Worm (Caenorhabditis elegans) whole organism, late embryonic: Measurements from ENCODE around the gene W09G12.6.

Experiments used
- C08G9.2 ChIP-seq: sonication (generic microtip); optimal IDR thresholded peaks from 2 replicates; lab custom pipeline; 2016; ENCODE audit warnings: mild to moderate bottlenecking, missing genetic modification characterization, moderate library complexity, missing compliant biosample characterization
- K02D7.2 ChIP-seq: sonication (generic microtip); optimal IDR thresholded peaks from 2 replicates; lab custom pipeline; 2017; ENCODE audit warnings: mild to moderate bottlenecking, missing genetic modification characterization, missing compliant biosample characterization
- K09A11.1 ChIP-seq: sonication (generic microtip); optimal IDR thresholded peaks from 2 replicates; lab custom pipeline; 2017; ENCODE audit warnings: antibody characterized with exemption, mild to moderate bottlenecking, missing genetic modification characterization, missing compliant biosample characterization; ENCODE audit not compliant: insufficient read depth
- T23F11.4 ChIP-seq: fragments of 200-800 bp; sonication (Bioruptor generic); optimal IDR thresholded peaks from 2 replicates; lab custom pipeline; 2018; ENCODE audit warnings: mild to moderate bottlenecking, missing genetic modification characterization, missing compliant biosample characterization
- Y22D7AL.16 ChIP-seq: sonication (generic microtip); optimal IDR thresholded peaks from 2 replicates; lab custom pipeline; 2016; ENCODE audit warnings: missing genetic modification characterization, missing compliant biosample characterization
- ahr-1 ChIP-seq: sonication (generic microtip); optimal IDR thresholded peaks from 2 replicates; lab custom pipeline; 2016; ENCODE audit warnings: missing genetic modification characterization, missing compliant biosample characterization
- ceh-14 ChIP-seq: sonication (generic microtip); optimal IDR thresholded peaks from 2 replicates; lab custom pipeline; 2016; ENCODE audit warnings: missing genotype, missing genetic modification characterization, missing compliant biosample characterization
- ceh-18 ChIP-seq: sonication (generic microtip); optimal IDR thresholded peaks from 2 replicates; lab custom pipeline; 2016; ENCODE audit warnings: missing genetic modification characterization, missing compliant biosample characterization
- ceh-22 ChIP-seq: sonication (generic microtip); optimal IDR thresholded peaks from 2 replicates; lab custom pipeline; 2017; ENCODE audit warnings: missing biosample characterization, missing genetic modification characterization
- ceh-24 ChIP-seq: sonication (generic microtip); optimal IDR thresholded peaks from 2 replicates; lab custom pipeline; 2016; ENCODE audit warnings: mild to moderate bottlenecking, missing genetic modification characterization, missing compliant biosample characterization
- ceh-31 ChIP-seq: sonication (generic microtip); optimal IDR thresholded peaks from 2 replicates; lab custom pipeline; 2016; ENCODE audit warnings: missing genetic modification characterization, missing compliant biosample characterization
- ceh-48 ChIP-seq: sonication (generic microtip); optimal IDR thresholded peaks from 2 replicates; lab custom pipeline; 2016; ENCODE audit warnings: missing genetic modification characterization, inconsistent platforms, missing compliant biosample characterization
- che-1 ChIP-seq: sonication (generic microtip); optimal IDR thresholded peaks from 2 replicates; lab custom pipeline; 2016; ENCODE audit warnings: mild to moderate bottlenecking, missing genetic modification characterization, missing compliant biosample characterization
- dmd-4 ChIP-seq: sonication (generic microtip); optimal IDR thresholded peaks from 2 replicates; lab custom pipeline; 2016; ENCODE audit warnings: borderline replicate concordance, missing genetic modification characterization, missing compliant biosample characterization
- elt-2 ChIP-seq: sonication (generic microtip); optimal IDR thresholded peaks from 2 replicates; lab custom pipeline; 2016; ENCODE audit warnings: missing genetic modification reagents, missing genetic modification characterization, missing compliant biosample characterization
- ets-4 ChIP-seq: sonication (generic microtip); optimal IDR thresholded peaks from 2 replicates; lab custom pipeline; 2016; ENCODE audit warnings: missing genetic modification characterization, missing compliant biosample characterization
- fkh-10 ChIP-seq: fragments of 150-350 bp; optimal IDR thresholded peaks from 2 replicates; lab custom pipeline; 2014; ENCODE audit warnings: missing biosample characterization, missing genetic modification reagents, missing genetic modification characterization
- hlh-13 ChIP-seq: fragments of 200-800 bp; sonication (Bioruptor generic); optimal IDR thresholded peaks from 2 replicates; lab custom pipeline; 2018; ENCODE audit warnings: mild to moderate bottlenecking, missing genetic modification characterization, missing compliant biosample characterization
- hlh-30 ChIP-seq: sonication (generic microtip); optimal IDR thresholded peaks from 2 replicates; lab custom pipeline; 2017; ENCODE audit warnings: antibody characterized with exemption, missing genetic modification characterization, missing compliant biosample characterization; ENCODE audit not compliant: insufficient read depth
- hlh-6 ChIP-seq: sonication (generic microtip); optimal IDR thresholded peaks from 2 replicates; lab custom pipeline; 2016; ENCODE audit warnings: missing genotype, missing genetic modification characterization, missing compliant biosample characterization
- lim-6 ChIP-seq: sonication (generic microtip); optimal IDR thresholded peaks from 2 replicates; lab custom pipeline; 2016; ENCODE audit warnings: missing genetic modification characterization, missing compliant biosample characterization
- lin-11 ChIP-seq: fragments of 200-800 bp; sonication (Bioruptor generic); optimal IDR thresholded peaks from 2 replicates; lab custom pipeline; 2018; ENCODE audit warnings: mild to moderate bottlenecking, missing genetic modification characterization, missing compliant biosample characterization
- madf-2 ChIP-seq: sonication (generic microtip); optimal IDR thresholded peaks from 2 replicates; lab custom pipeline; 2017; ENCODE audit warnings: missing genetic modification characterization, missing compliant biosample characterization
- mec-3 ChIP-seq: sonication (generic microtip); optimal IDR thresholded peaks from 2 replicates; lab custom pipeline; 2016; ENCODE audit warnings: borderline replicate concordance, missing genetic modification characterization, missing compliant biosample characterization
- nhr-11 ChIP-seq: fragments of 150-350 bp; optimal IDR thresholded peaks from 2 replicates; lab custom pipeline; 2014; ENCODE audit warnings: missing biosample characterization, missing genetic modification characterization
- npax-4 ChIP-seq: sonication (generic microtip); optimal IDR thresholded peaks from 2 replicates; lab custom pipeline; 2016; ENCODE audit warnings: missing genetic modification characterization, missing compliant biosample characterization
- odd-2 ChIP-seq: sonication (generic microtip); optimal IDR thresholded peaks from 2 replicates; lab custom pipeline; 2017; ENCODE audit warnings: antibody characterized with exemption, mild to moderate bottlenecking, missing genetic modification characterization, missing compliant biosample characterization
- pat-9 ChIP-seq: fragments of 200-800 bp; sonication (Bioruptor generic); optimal IDR thresholded peaks from 2 replicates; lab custom pipeline; 2018; ENCODE audit warnings: mild to moderate bottlenecking, missing genetic modification characterization, moderate library complexity, missing compliant biosample characterization
- pros-1 ChIP-seq: fragments of 150-350 bp; optimal IDR thresholded peaks from 2 replicates; lab custom pipeline; 2014; ENCODE audit warnings: missing biosample characterization, missing genetic modification reagents, missing genetic modification characterization
- rnt-1 ChIP-seq: sonication (generic microtip); optimal IDR thresholded peaks from 2 replicates; lab custom pipeline; 2016; ENCODE audit warnings: missing genetic modification characterization, missing compliant biosample characterization
- sox-2 ChIP-seq: fragments of 200-800 bp; sonication (Bioruptor generic); IDR thresholded peaks from 2 replicates; pipeline ENCODE4 v1.3.6; 2022; ENCODE audit warnings: missing genetic modification reagents, missing genetic modification characterization, missing compliant biosample characterization
- sox-4 ChIP-seq: sonication (generic microtip); optimal IDR thresholded peaks from 2 replicates; lab custom pipeline; 2017; ENCODE audit warnings: mild to moderate bottlenecking, missing genetic modification characterization, inconsistent platforms, missing compliant biosample characterization
- syd-9 ChIP-seq: sonication (generic microtip); optimal IDR thresholded peaks from 2 replicates; lab custom pipeline; 2016; ENCODE audit warnings: mild to moderate bottlenecking, missing genetic modification characterization, moderate library complexity, missing compliant biosample characterization
- ttx-3 ChIP-seq: sonication (generic microtip); optimal IDR thresholded peaks from 2 replicates; lab custom pipeline; 2016; ENCODE audit warnings: missing genetic modification reagents, missing genetic modification characterization, missing compliant biosample characterization
- unc-3 ChIP-seq, 2 experiments: fragments of 200-800 bp in 1 of 2; sonication (Bioruptor generic) in 1 of 2; sonication (generic microtip) in 1 of 2; conservative IDR thresholded peaks in 1 of 2; optimal IDR thresholded peaks in 1 of 2; 2 replicates each; pipeline versions ENCODE4 v1.3.6 to Lab custom; 2016 to 2022; ENCODE audit warnings: missing compliant biosample characterization in 2 of 2, missing genetic modification characterization in 2 of 2, missing genetic modification reagents in 1 of 2
- unc-42 ChIP-seq: sonication (generic microtip); optimal IDR thresholded peaks from 2 replicates; lab custom pipeline; 2016; ENCODE audit warnings: missing genotype, missing genetic modification characterization, missing compliant biosample characterization
- unc-55 ChIP-seq: sonication (generic microtip); optimal IDR thresholded peaks from 2 replicates; lab custom pipeline; 2017; ENCODE audit warnings: missing biosample characterization, missing genetic modification reagents, missing genetic modification characterization
- zip-5 ChIP-seq: sonication (generic microtip); optimal IDR thresholded peaks from 2 replicates; lab custom pipeline; 2016; ENCODE audit warnings: missing genetic modification characterization, missing compliant biosample characterization

Gene W09G12.6

ce11 chrIV:1246762-1247436, 15.2 kb downstream of the W09G12.6 start, which contains the start of the genes clec-165 and F38A1.11:
clec-165 (minus strand) TSS chrIV:1246886.
F38A1.11 (plus strand) TSS chrIV:1247386.
- TF ChIP-seq T23F11.4 (GFP tag; lab: Kevin White, UChicago) (no peak), rnt-1 (no peak)

ce11 chrIV:1251242-1251911, 19.7 kb downstream of the W09G12.6 start, which contains the start of the genes clec-166 and F38A1.6:
clec-166 (minus strand) TSS chrIV:1251342.
F38A1.6 (plus strand) TSS chrIV:1251861.
- TF ChIP-seq unc-55 (GFP tag; lab: Kevin White, UChicago) (no peak), K02D7.2 (tag; lab: Kevin White, UChicago) (no peak), dmd-4 (no peak), npax-4 (no peak), nhr-11 (tag; lab: Kevin White, UChicago) (no peak), unc-3 (GFP tag; conservative IDR thresholded peaks at IDR 0.05; lab: Robert Waterston, UW) (no peak), unc-3 (tag; optimal IDR thresholded peaks at IDR 0.05; lab: Kevin White, UChicago) (no peak), hlh-30 (tag; lab: Kevin White, UChicago) (no peak), lin-11 (tag; lab: Kevin White, UChicago) (no peak), ceh-18 (tag; lab: Kevin White, UChicago) (no peak), odd-2 (tag; lab: Kevin White, UChicago) (no peak), madf-2 (no peak)

ce11 chrIV:1255632-1256031, 23.9 kb downstream of the W09G12.6 start, which contains the start of gene clec-167:
clec-167 (minus strand) TSS chrIV:1255732.
- TF ChIP-seq T23F11.4 (GFP tag; lab: Kevin White, UChicago) (no peak), unc-55 (GFP tag; lab: Kevin White, UChicago) (no peak), ceh-14 (tag; lab: Kevin White, UChicago) (no peak), hlh-13 (GFP tag; lab: Kevin White, UChicago) (no peak), pat-9 (tag; lab: Kevin White, UChicago) (no peak), unc-42 (tag; lab: Kevin White, UChicago) (no peak), nhr-11 (tag; lab: Kevin White, UChicago) (no peak), hlh-6 (tag; lab: Kevin White, UChicago) (no peak), dmd-4 (no peak), pros-1 (tag; lab: Kevin White, UChicago) (no peak), ets-4 (no peak), K09A11.1 (tag; lab: Kevin White, UChicago) (no peak), ttx-3 (tag; lab: Kevin White, UChicago) (no peak), mec-3 (no peak), C08G9.2 (tag; lab: Kevin White, UChicago) (no peak), che-1 (no peak)

- TF ChIP-seq rnt-1 = no peak
Measured at ce11 chrIV:1256723-1257122, 25.0 kb downstream of the W09G12.6 start, which contains the start of gene clec-168. clec-168 (plus strand) TSS chrIV:1256969.

- TF ChIP-seq ceh-24 (tag; lab: Kevin White, UChicago) (no peak), sox-4 (no peak), ahr-1 (tag; lab: Kevin White, UChicago) (no peak), sox-2 (GFP tag; lab: Robert Waterston, UW) (no peak), mec-3 (no peak), fkh-10 (no peak), C08G9.2 (tag; lab: Kevin White, UChicago) (no peak), zip-5 (tag; lab: Kevin White, UChicago) (no peak), syd-9 (tag; lab: Kevin White, UChicago) (no peak), dmd-4 (no peak), ceh-22 (tag; lab: Kevin White, UChicago) (no peak), Y22D7AL.16 (tag; lab: Kevin White, UChicago) (no peak), hlh-6 (tag; lab: Kevin White, UChicago) (no peak), unc-3 (GFP tag; conservative IDR thresholded peaks at IDR 0.05; lab: Robert Waterston, UW) (no peak), unc-3 (tag; optimal IDR thresholded peaks at IDR 0.05; lab: Kevin White, UChicago) (no peak), ttx-3 (tag; lab: Kevin White, UChicago) (no peak), lim-6 (no peak), elt-2 (no peak), ceh-31 (tag; lab: Kevin White, UChicago) (no peak), ceh-48 (tag; lab: Kevin White, UChicago) (no peak)
Measured at ce11 chrIV:1260474-1260873, 28.8 kb downstream of the W09G12.6 start.
